Worm (Caenorhabditis elegans): ENCODE results near the gene F53B3.3.

The F53B3.3 gene

DNA sequence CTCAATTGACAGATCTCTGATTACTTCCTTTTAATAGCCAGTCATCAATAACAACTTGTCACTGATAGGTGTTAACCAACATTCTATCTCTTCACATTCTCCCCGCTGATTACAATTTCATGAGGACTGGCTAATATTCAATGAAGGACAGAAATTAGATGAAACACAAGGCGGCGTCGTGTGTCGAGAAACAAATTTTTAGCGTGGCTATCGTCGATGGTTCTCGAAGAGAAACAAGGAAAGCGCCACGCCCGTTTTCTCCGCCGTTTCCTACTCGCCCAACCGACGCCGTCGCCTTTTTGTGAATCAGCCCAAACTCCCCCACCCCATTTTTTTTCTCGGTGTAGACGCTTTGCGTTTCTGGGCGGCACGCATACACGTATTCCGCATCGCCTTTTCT is 7.0 kb downstream of the F53B3.3 start, which contains the start of gene F53B3.6:
Gene F53B3.6 (plus strand): TSS at position 284 of the 400 bp plus-strand sequence.
- TF ChIP-seq fkh-10 (GFP tag; optimal IDR thresholded peaks at IDR 0.05), result no peak
- no peak for TF ChIP-seq aly-2 (tag; optimal IDR thresholded peaks at IDR 0.05)
- peak; percentile 36 for TF ChIP-seq nhr-25 (tag; optimal IDR thresholded peaks at IDR 0.05)
- TF ChIP-seq nfya-1 (tag; optimal IDR thresholded peaks at IDR 0.05; ENCODE audit: insufficient read depth), result no peak
- TF ChIP-seq nhr-67 (tag; optimal IDR thresholded peaks at IDR 0.05), result no peak
- no peak for TF ChIP-seq fos-1 (tag; optimal IDR thresholded peaks at IDR 0.05)
- TF ChIP-seq egl-27 (tag; optimal IDR thresholded peaks at IDR 0.05), result no peak
- peak; percentile 44 for TF ChIP-seq nhr-43 (tag; optimal IDR thresholded peaks at IDR 0.05; ENCODE audit: poor library complexity, severe bottlenecking)
- TF ChIP-seq nhr-12 (tag; optimal IDR thresholded peaks at IDR 0.05), result no peak
- TF ChIP-seq nhr-23 (tag; optimal IDR thresholded peaks at IDR 0.05), result peak; percentile 13
- no peak for TF ChIP-seq jun-1 (tag; optimal IDR thresholded peaks at IDR 0.05)

DNA sequence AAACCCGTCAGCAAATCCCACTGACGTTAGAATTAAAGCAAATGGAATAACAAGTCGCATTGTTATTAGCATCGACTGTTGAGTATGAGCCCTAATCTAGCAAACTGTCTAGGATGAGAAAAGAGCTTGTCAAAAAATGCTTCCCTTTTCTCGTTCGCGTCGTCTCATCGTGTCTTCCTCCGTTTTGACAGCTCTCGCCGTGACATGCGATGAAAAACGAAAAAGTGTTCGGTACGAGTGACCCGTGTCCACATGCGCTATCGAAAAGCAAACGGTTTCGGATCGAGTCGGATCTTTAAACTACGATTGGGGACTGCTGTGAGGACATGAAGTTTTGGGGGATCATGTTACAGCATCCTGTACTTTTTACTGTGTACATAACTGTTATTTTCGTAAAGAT is 8.6 kb downstream of the F53B3.3 start, which contains the start of gene comt-1:
Gene comt-1 (minus strand): TSS at position 101 of the 400 bp plus-strand sequence.
- TF ChIP-seq nhr-237 (tag; optimal IDR thresholded peaks at IDR 0.05) (no peak), nhr-11 (tag; optimal IDR thresholded peaks at IDR 0.05) (no peak), ZK546.5 (tag; optimal IDR thresholded peaks at IDR 0.05) (no peak), lin-15B (tag; optimal IDR thresholded peaks at IDR 0.05) (no peak), mml-1 (tag; optimal IDR thresholded peaks at IDR 0.05) (no peak), nhr-67 (tag; optimal IDR thresholded peaks at IDR 0.05) (no peak)

DNA sequence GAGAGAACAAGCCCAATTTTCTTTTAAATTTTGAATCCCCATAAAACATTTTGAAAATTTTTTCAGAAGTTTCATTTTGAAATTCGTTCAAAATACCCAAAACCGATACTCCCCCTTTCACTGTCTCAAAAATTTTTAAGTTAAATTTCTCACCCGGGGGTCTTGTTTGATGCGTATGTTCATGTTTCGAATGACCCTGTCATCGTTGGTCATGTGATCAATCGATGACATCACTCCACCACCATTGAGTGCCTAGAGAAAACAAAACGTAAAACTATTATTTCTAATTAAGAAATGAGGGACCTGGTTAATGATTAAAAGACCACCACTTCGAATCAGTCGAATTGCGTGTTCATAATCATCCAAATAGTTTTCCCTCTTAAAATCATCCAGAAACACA is 12.6 kb downstream of the F53B3.3 start:
- TF ChIP-seq mdl-1 (tag; optimal IDR thresholded peaks at IDR 0.05) (no peak), fkh-10 (GFP tag; optimal IDR thresholded peaks at IDR 0.05) (no peak), nfya-1 (tag; optimal IDR thresholded peaks at IDR 0.05; ENCODE audit: insufficient read depth) (peak; percentile 22), nhr-25 (tag; optimal IDR thresholded peaks at IDR 0.05) (peak; percentile 77), ZK546.5 (tag; optimal IDR thresholded peaks at IDR 0.05) (no peak), nhr-43 (tag; optimal IDR thresholded peaks at IDR 0.05; ENCODE audit: poor library complexity, severe bottlenecking) (peak; percentile 23), nhr-12 (tag; optimal IDR thresholded peaks at IDR 0.05) (no peak), nhr-237 (tag; optimal IDR thresholded peaks at IDR 0.05) (no peak), egl-5 (tag; optimal IDR thresholded peaks at IDR 0.05) (no peak), nhr-23 (tag; optimal IDR thresholded peaks at IDR 0.05) (peak; percentile 71), nhr-28 (tag; optimal IDR thresholded peaks at IDR 0.05) (no peak), nhr-11 (tag; optimal IDR thresholded peaks at IDR 0.05) (no peak), nhr-77 (tag; optimal IDR thresholded peaks at IDR 0.05) (no peak), skn-1 (tag; optimal IDR thresholded peaks at IDR 0.05) (no peak), ceh-28 (tag; optimal IDR thresholded peaks at IDR 0.05) (no peak)

DNA sequence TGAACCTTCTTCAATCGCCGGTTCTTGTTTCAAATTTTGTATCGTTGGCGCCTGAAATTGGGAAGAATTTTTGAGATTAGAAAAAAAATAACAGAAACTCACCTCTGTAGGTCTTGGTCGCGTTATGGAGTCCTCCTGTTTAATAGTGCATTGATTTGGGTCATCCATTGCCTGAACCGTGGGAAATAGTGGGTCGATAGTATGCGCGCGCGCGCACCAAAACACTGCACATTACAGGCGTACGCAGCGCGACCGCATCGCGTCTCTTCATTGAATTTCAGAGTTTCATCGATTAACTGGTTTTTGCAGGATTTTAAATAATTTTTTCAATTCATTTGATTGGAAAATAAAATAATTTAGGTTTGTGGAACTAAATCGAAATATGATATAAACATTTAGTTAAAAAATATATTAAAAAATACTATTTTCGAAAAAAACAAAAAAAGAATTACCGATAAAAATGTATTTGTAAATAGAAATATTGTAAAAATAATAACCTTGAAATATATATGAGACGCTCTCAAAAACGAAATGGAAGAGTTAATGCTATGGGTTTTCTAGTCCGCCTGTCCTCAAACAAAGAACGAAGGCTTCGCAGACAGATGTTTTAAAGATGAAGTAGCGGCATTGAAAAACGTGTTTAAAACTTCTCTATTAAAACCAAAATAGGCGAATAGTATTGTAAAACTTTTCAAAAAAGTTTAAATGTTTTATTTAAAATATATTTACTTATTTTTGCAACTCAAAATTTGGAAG is 13.7 kb downstream of the F53B3.3 start, which contains the start of gene tra-4:
Gene tra-4 (minus strand): TSS at position 534 of the 756 bp plus-strand sequence.
- TF ChIP-seq unc-39 (tag; optimal IDR thresholded peaks at IDR 0.05) (no peak), egl-5 (tag; optimal IDR thresholded peaks at IDR 0.05) (no peak), nhr-23 (tag; optimal IDR thresholded peaks at IDR 0.05) (peak; percentile 57), ZK546.5 (tag; optimal IDR thresholded peaks at IDR 0.05) (no peak), tbx-2 (tag; optimal IDR thresholded peaks at IDR 0.05) (no peak), ceh-28 (tag; optimal IDR thresholded peaks at IDR 0.05) (no peak), ceh-82 (tag; optimal IDR thresholded peaks at IDR 0.05) (no peak), nhr-25 (tag; optimal IDR thresholded peaks at IDR 0.05) (peak; percentile 46), nhr-43 (tag; optimal IDR thresholded peaks at IDR 0.05; ENCODE audit: poor library complexity, severe bottlenecking) (peak; percentile 6), nfya-1 (tag; optimal IDR thresholded peaks at IDR 0.05; ENCODE audit: insufficient read depth) (peak; percentile 37), elt-3 (tag; optimal IDR thresholded peaks at IDR 0.05) (no peak), pha-4 (tag; optimal IDR thresholded peaks at IDR 0.05) (peak; percentile 26), lin-39 (tag; optimal IDR thresholded peaks at IDR 0.05) (no peak), fos-1 (tag; optimal IDR thresholded peaks at IDR 0.05) (no peak), snpc-4 (tag; optimal IDR thresholded peaks at IDR 0.05) (peak; percentile 36)

DNA sequence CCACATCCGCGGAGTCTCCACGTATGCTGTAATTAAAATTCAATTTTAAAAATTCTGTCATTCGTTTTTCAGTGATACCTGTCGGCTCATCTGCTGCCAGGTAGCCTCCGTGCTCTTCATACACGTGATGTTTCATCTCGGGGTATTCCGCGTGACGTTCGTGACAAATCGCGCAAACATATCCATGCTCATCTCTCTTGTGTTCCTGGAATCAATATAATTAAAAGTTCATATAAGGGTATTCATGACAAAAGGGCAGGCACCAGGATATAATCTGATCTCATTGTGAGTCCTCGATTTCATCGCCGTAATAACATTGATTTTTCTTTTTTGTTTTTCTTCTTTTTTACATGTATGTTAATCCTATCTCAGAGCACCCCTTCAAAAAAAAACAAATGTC is 17.0 kb downstream of the F53B3.3 start:
- no peak for TF ChIP-seq fkh-2 (tag; optimal IDR thresholded peaks at IDR 0.05)
- peak; percentile 9 for TF ChIP-seq ama-1 (optimal IDR thresholded peaks at IDR 0.05)
